Worm (Caenorhabditis elegans): ENCODE measurements around the gene T24D8.6.
A peak's percentile ranks its signal among the peaks of the same experiment; 100 is the strongest.

The T24D8.6 gene

DNA sequence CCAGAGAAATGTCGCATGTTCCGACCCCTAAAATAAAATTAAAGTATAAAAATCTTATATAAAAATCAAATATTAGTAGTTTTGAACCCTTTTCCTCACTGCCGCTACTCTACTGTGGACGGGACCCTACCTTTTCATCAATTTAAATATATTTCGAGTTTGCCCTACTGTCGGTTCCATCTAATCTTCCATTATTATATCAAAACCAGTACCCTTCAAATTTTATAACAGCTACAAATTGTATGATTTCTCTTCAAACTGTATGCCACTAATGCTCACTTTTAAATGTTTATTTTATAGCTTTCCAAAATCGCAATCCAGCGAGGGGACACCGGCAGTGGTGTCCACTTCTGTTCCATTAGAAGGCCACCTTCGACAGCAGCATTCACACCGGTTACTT is 29.2 kb upstream of the T24D8.6 start, which contains the start of gene C43H6.6:
Gene C43H6.6, plus strand, starts transcription at position 301 of the 400 bp plus-strand sequence.
- no peak for TF ChIP-seq nhr-6 (tag; optimal IDR thresholded peaks at IDR 0.05)
- no peak for TF ChIP-seq F13H6.1 (tag; optimal IDR thresholded peaks at IDR 0.05)
- no peak for TF ChIP-seq peb-1 (tag; optimal IDR thresholded peaks at IDR 0.05)
- no peak for TF ChIP-seq crh-2 (tag; optimal IDR thresholded peaks at IDR 0.05)
- TF ChIP-seq ZK546.5 (tag; optimal IDR thresholded peaks at IDR 0.05): no peak
- no peak for TF ChIP-seq lin-13 (GFP tag; optimal IDR thresholded peaks at IDR 0.05)
- TF ChIP-seq ztf-1 (GFP tag; conservative IDR thresholded peaks at IDR 0.05): no peak
- TF ChIP-seq mab-5 (tag; optimal IDR thresholded peaks at IDR 0.05): no peak
- TF ChIP-seq ceh-16 (tag; optimal IDR thresholded peaks at IDR 0.05): no peak
- no peak for TF ChIP-seq nhr-10 (tag; optimal IDR thresholded peaks at IDR 0.05)
- no peak for TF ChIP-seq alr-1 (tag; optimal IDR thresholded peaks at IDR 0.05)
- no peak for TF ChIP-seq lin-39 (tag; optimal IDR thresholded peaks at IDR 0.05)
- no peak for TF ChIP-seq nhr-25 (tag; optimal IDR thresholded peaks at IDR 0.05)
- TF ChIP-seq Y55F3AM.14 (GFP tag; optimal IDR thresholded peaks at IDR 0.05): no peak
- no peak for TF ChIP-seq C34F6.9 (tag; optimal IDR thresholded peaks at IDR 0.05)
- no peak for TF ChIP-seq sma-3 (GFP tag; optimal IDR thresholded peaks at IDR 0.05)
- no peak for TF ChIP-seq mdl-1 (tag; optimal IDR thresholded peaks at IDR 0.05)

ce11 chrX:2386922-2387566 is 21.3 kb upstream of the T24D8.6 start:
- TF ChIP-seq sem-4 (tag; optimal IDR thresholded peaks at IDR 0.05) (no peak), sma-9 (GFP tag; optimal IDR thresholded peaks at IDR 0.05) (peak; percentile 51), sma-9 (tag; optimal IDR thresholded peaks at IDR 0.05) (no peak), ama-1 (optimal IDR thresholded peaks at IDR 0.05) (no peak), R02D3.7 (tag; optimal IDR thresholded peaks at IDR 0.05) (no peak), elt-3 (tag; optimal IDR thresholded peaks at IDR 0.05) (no peak), nhr-25 (tag; optimal IDR thresholded peaks at IDR 0.05) (no peak), mdl-1 (tag; optimal IDR thresholded peaks at IDR 0.05) (no peak), gmeb-1 (tag; optimal IDR thresholded peaks at IDR 0.05) (no peak), unc-39 (tag; optimal IDR thresholded peaks at IDR 0.05) (no peak), lin-39 (tag; optimal IDR thresholded peaks at IDR 0.05) (no peak), nhr-10 (tag; optimal IDR thresholded peaks at IDR 0.05) (no peak), sma-3 (GFP tag; optimal IDR thresholded peaks at IDR 0.05) (peak; percentile 8), elt-1 (tag; optimal IDR thresholded peaks at IDR 0.05) (no peak)

DNA sequence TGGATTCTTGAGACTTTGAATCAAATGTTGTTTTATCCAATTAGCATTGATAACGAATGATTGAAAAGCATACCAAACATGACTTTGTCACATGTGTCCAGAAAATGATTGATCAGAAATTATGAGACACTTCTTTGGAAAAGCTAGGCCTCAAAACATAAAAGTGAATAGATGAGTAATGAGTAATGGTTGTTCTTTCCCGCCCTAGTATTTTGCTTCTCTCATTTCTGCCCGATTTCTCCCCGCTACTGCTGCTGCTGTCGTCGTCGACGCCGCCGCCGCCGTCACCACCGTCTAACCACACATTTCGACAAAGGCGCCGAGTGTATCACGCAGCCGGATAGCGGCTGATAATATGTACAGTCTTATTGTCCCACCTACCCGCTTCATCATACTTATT is 19.7 kb upstream of the T24D8.6 start, which contains the start of gene F47G3.1:
Gene F47G3.1, plus strand, starts transcription at position 301 of the 400 bp plus-strand sequence.
- no peak for TF ChIP-seq F13H6.1 (tag; optimal IDR thresholded peaks at IDR 0.05)
- TF ChIP-seq unc-55 (GFP tag; optimal IDR thresholded peaks at IDR 0.05): no peak
- TF ChIP-seq R02D3.7 (tag; optimal IDR thresholded peaks at IDR 0.05): no peak
- no peak for TF ChIP-seq skn-1 (tag; optimal IDR thresholded peaks at IDR 0.05)
- no peak for TF ChIP-seq alr-1 (tag; optimal IDR thresholded peaks at IDR 0.05)
- no peak for TF ChIP-seq mab-5 (tag; optimal IDR thresholded peaks at IDR 0.05)

ce11 chrX:2382227-2382626 is 16.4 kb upstream of the T24D8.6 start:
- TF ChIP-seq unc-55 (GFP tag; optimal IDR thresholded peaks at IDR 0.05): peak; percentile 71
- peak; percentile 50 for TF ChIP-seq nhr-25 (tag; optimal IDR thresholded peaks at IDR 0.05)
- no peak for TF ChIP-seq nhr-23 (tag; optimal IDR thresholded peaks at IDR 0.05)
- TF ChIP-seq nhr-6 (tag; optimal IDR thresholded peaks at IDR 0.05): no peak
- peak; percentile 6 for TF ChIP-seq ztf-4 (tag; optimal IDR thresholded peaks at IDR 0.05)
- TF ChIP-seq unc-62 (GFP tag; optimal IDR thresholded peaks at IDR 0.05): no peak
- TF ChIP-seq lsy-2 (tag; optimal IDR thresholded peaks at IDR 0.05): peak; percentile 30 to 79
- peak; percentile 24 for TF ChIP-seq lin-13 (GFP tag; optimal IDR thresholded peaks at IDR 0.05)
- TF ChIP-seq ztf-11 (tag; optimal IDR thresholded peaks at IDR 0.05): no peak
- TF ChIP-seq ceh-16 (tag; optimal IDR thresholded peaks at IDR 0.05): peak; percentile 29
- TF ChIP-seq sem-4 (tag; optimal IDR thresholded peaks at IDR 0.05): peak; percentile 35
- peak; percentile 56 for TF ChIP-seq gmeb-1 (tag; optimal IDR thresholded peaks at IDR 0.05)
- TF ChIP-seq aly-2 (tag; optimal IDR thresholded peaks at IDR 0.05): no peak
- peak; percentile 57 for TF ChIP-seq C34F6.9 (tag; optimal IDR thresholded peaks at IDR 0.05)
- peak; percentile 30 for TF ChIP-seq nhr-129 (tag; optimal IDR thresholded peaks at IDR 0.05)
- TF ChIP-seq sma-9 (GFP tag; optimal IDR thresholded peaks at IDR 0.05): peak; percentile 44
- TF ChIP-seq sma-9 (tag; optimal IDR thresholded peaks at IDR 0.05): no peak
- peak; percentile 17 for TF ChIP-seq lin-11 (tag; optimal IDR thresholded peaks at IDR 0.05)
- no peak for TF ChIP-seq egl-27 (tag; optimal IDR thresholded peaks at IDR 0.05)
- peak; percentile 50 for TF ChIP-seq nhr-21 (tag; optimal IDR thresholded peaks at IDR 0.05)
- TF ChIP-seq crh-2 (tag; optimal IDR thresholded peaks at IDR 0.05): peak; percentile 60
- TF ChIP-seq peb-1 (tag; optimal IDR thresholded peaks at IDR 0.05): no peak
- peak; percentile 59 for TF ChIP-seq F13H6.1 (tag; optimal IDR thresholded peaks at IDR 0.05)
- peak; percentile 75 for TF ChIP-seq sma-3 (GFP tag; optimal IDR thresholded peaks at IDR 0.05)
